Worm (Caenorhabditis elegans) whole organism, late embryonic: Measurements from ENCODE around the gene F47B10.9.

Source experiments
- C08G9.2 ChIP-seq: sonication (generic microtip); optimal IDR thresholded peaks from 2 replicates; lab custom pipeline; 2016; ENCODE audit warnings: mild to moderate bottlenecking, missing genetic modification characterization, moderate library complexity, missing compliant biosample characterization
- C38D4.7 ChIP-seq: fragments of 200-800 bp; sonication (Bioruptor generic); optimal IDR thresholded peaks from 2 replicates; lab custom pipeline; 2018; ENCODE audit warnings: mild to moderate bottlenecking, missing genetic modification characterization, moderate library complexity, missing compliant biosample characterization
- K02D7.2 ChIP-seq: sonication (generic microtip); optimal IDR thresholded peaks from 2 replicates; lab custom pipeline; 2017; ENCODE audit warnings: mild to moderate bottlenecking, missing genetic modification characterization, missing compliant biosample characterization
- K09A11.1 ChIP-seq: sonication (generic microtip); optimal IDR thresholded peaks from 2 replicates; lab custom pipeline; 2017; ENCODE audit warnings: antibody characterized with exemption, mild to moderate bottlenecking, missing genetic modification characterization, missing compliant biosample characterization; ENCODE audit not compliant: insufficient read depth
- T23F11.4 ChIP-seq: fragments of 200-800 bp; sonication (Bioruptor generic); optimal IDR thresholded peaks from 2 replicates; lab custom pipeline; 2018; ENCODE audit warnings: mild to moderate bottlenecking, missing genetic modification characterization, missing compliant biosample characterization
- Y22D7AL.16 ChIP-seq: sonication (generic microtip); optimal IDR thresholded peaks from 2 replicates; lab custom pipeline; 2016; ENCODE audit warnings: missing genetic modification characterization, missing compliant biosample characterization
- ahr-1 ChIP-seq: sonication (generic microtip); optimal IDR thresholded peaks from 2 replicates; lab custom pipeline; 2016; ENCODE audit warnings: missing genetic modification characterization, missing compliant biosample characterization
- ceh-18 ChIP-seq: sonication (generic microtip); optimal IDR thresholded peaks from 2 replicates; lab custom pipeline; 2016; ENCODE audit warnings: missing genetic modification characterization, missing compliant biosample characterization
- ceh-31 ChIP-seq: sonication (generic microtip); optimal IDR thresholded peaks from 2 replicates; lab custom pipeline; 2016; ENCODE audit warnings: missing genetic modification characterization, missing compliant biosample characterization
- ceh-34 ChIP-seq: sonication (generic microtip); optimal IDR thresholded peaks from 2 replicates; lab custom pipeline; 2016; ENCODE audit warnings: mild to moderate bottlenecking, missing genetic modification characterization, missing compliant biosample characterization
- ceh-6 ChIP-seq: fragments of 200-800 bp; sonication (Bioruptor generic); optimal IDR thresholded peaks from 2 replicates; lab custom pipeline; 2018; ENCODE audit warnings: mild to moderate bottlenecking, missing genetic modification characterization, missing compliant biosample characterization
- dmd-4 ChIP-seq: sonication (generic microtip); optimal IDR thresholded peaks from 2 replicates; lab custom pipeline; 2016; ENCODE audit warnings: borderline replicate concordance, missing genetic modification characterization, missing compliant biosample characterization
- dve-1 ChIP-seq: sonication (generic microtip); optimal IDR thresholded peaks from 2 replicates; lab custom pipeline; 2017; ENCODE audit warnings: antibody characterized with exemption, mild to moderate bottlenecking, missing genetic modification characterization, missing compliant biosample characterization
- elt-2 ChIP-seq: sonication (generic microtip); optimal IDR thresholded peaks from 2 replicates; lab custom pipeline; 2016; ENCODE audit warnings: missing genetic modification reagents, missing genetic modification characterization, missing compliant biosample characterization
- fax-1 ChIP-seq: sonication (generic microtip); optimal IDR thresholded peaks from 2 replicates; lab custom pipeline; 2016; ENCODE audit warnings: missing genotype, missing genetic modification characterization, missing compliant biosample characterization
- fkh-6 ChIP-seq: sonication (generic microtip); optimal IDR thresholded peaks from 2 replicates; lab custom pipeline; 2016; ENCODE audit warnings: missing genetic modification characterization, missing compliant biosample characterization
- gmeb-2 ChIP-seq: sonication (generic microtip); optimal IDR thresholded peaks from 2 replicates; lab custom pipeline; 2016; ENCODE audit warnings: missing genetic modification characterization, inconsistent platforms, missing compliant biosample characterization
- hlh-15 ChIP-seq: sonication (generic microtip); optimal IDR thresholded peaks from 2 replicates; lab custom pipeline; 2016; ENCODE audit warnings: missing genetic modification characterization, missing compliant biosample characterization
- mec-3 ChIP-seq: sonication (generic microtip); optimal IDR thresholded peaks from 2 replicates; lab custom pipeline; 2016; ENCODE audit warnings: borderline replicate concordance, missing genetic modification characterization, missing compliant biosample characterization
- nhr-11 ChIP-seq: fragments of 150-350 bp; optimal IDR thresholded peaks from 2 replicates; lab custom pipeline; 2014; ENCODE audit warnings: missing biosample characterization, missing genetic modification characterization
- nhr-232 ChIP-seq: sonication (generic microtip); optimal IDR thresholded peaks from 2 replicates; lab custom pipeline; 2016; ENCODE audit warnings: missing genetic modification characterization, missing compliant biosample characterization
- npax-4 ChIP-seq: sonication (generic microtip); optimal IDR thresholded peaks from 2 replicates; lab custom pipeline; 2016; ENCODE audit warnings: missing genetic modification characterization, missing compliant biosample characterization
- odd-2 ChIP-seq: sonication (generic microtip); optimal IDR thresholded peaks from 2 replicates; lab custom pipeline; 2017; ENCODE audit warnings: antibody characterized with exemption, mild to moderate bottlenecking, missing genetic modification characterization, missing compliant biosample characterization
- pha-4 ChIP-seq: fragments of 150-350 bp; optimal IDR thresholded peaks from 2 replicates; lab custom pipeline; 2018; ENCODE audit warnings: missing biosample characterization, missing genetic modification reagents, missing genetic modification characterization
- pqm-1 ChIP-seq: sonication (generic microtip); optimal IDR thresholded peaks from 2 replicates; lab custom pipeline; 2016; ENCODE audit warnings: missing genetic modification characterization, missing compliant biosample characterization
- sdc-2 ChIP-seq: sonication (generic microtip); optimal IDR thresholded peaks from 2 replicates; lab custom pipeline; 2016; ENCODE audit warnings: missing genotype, missing genetic modification characterization, missing compliant biosample characterization
- sox-2 ChIP-seq: fragments of 200-800 bp; sonication (Bioruptor generic); IDR thresholded peaks from 2 replicates; pipeline ENCODE4 v1.3.6; 2022; ENCODE audit warnings: missing genetic modification reagents, missing genetic modification characterization, missing compliant biosample characterization
- tbx-2 ChIP-seq: sonication (generic microtip); optimal IDR thresholded peaks from 2 replicates; lab custom pipeline; 2016; ENCODE audit warnings: missing genetic modification characterization, missing compliant biosample characterization
- tbx-7 ChIP-seq: sonication (generic microtip); optimal IDR thresholded peaks from 2 replicates; lab custom pipeline; 2016; ENCODE audit warnings: missing genotype, missing genetic modification characterization, missing compliant biosample characterization
- ttx-3 ChIP-seq: sonication (generic microtip); optimal IDR thresholded peaks from 2 replicates; lab custom pipeline; 2016; ENCODE audit warnings: missing genetic modification reagents, missing genetic modification characterization, missing compliant biosample characterization
- unc-55 ChIP-seq: sonication (generic microtip); optimal IDR thresholded peaks from 2 replicates; lab custom pipeline; 2017; ENCODE audit warnings: missing biosample characterization, missing genetic modification reagents, missing genetic modification characterization
- zip-5 ChIP-seq: sonication (generic microtip); optimal IDR thresholded peaks from 2 replicates; lab custom pipeline; 2016; ENCODE audit warnings: missing genetic modification characterization, missing compliant biosample characterization

F47B10.9 gene

ce11 chrX:10932087-10932486 is 18.2 kb upstream of the F47B10.9 start:
- TF ChIP-seq fax-1 (no peak), unc-55 (GFP tag; lab: Kevin White, UChicago) (peak; percentile 17)

- TF ChIP-seq pqm-1 (tag; lab: Kevin White, UChicago) (no peak), mec-3 (no peak)
These were observed 15.2 kb upstream of the F47B10.9 start, which contains the start of gene dgn-1 for ce11 chrX:10928948-10929563. Gene dgn-1, minus strand, starts transcription at chrX:10928998.

- TF ChIP-seq ttx-3 (tag; lab: Kevin White, UChicago) = no peak
- TF ChIP-seq sdc-2 (tag; lab: Kevin White, UChicago) = peak; percentile 14
- no peak for TF ChIP-seq ahr-1 (tag; lab: Kevin White, UChicago)
- peak; percentile 48 for TF ChIP-seq tbx-2 (tag; lab: Kevin White, UChicago)
- no peak for TF ChIP-seq dmd-4 (tag; lab: Kevin White, UChicago)
These were observed 13.3 kb upstream of the F47B10.9 start for ce11 chrX:10927136-10927535.

DNA sequence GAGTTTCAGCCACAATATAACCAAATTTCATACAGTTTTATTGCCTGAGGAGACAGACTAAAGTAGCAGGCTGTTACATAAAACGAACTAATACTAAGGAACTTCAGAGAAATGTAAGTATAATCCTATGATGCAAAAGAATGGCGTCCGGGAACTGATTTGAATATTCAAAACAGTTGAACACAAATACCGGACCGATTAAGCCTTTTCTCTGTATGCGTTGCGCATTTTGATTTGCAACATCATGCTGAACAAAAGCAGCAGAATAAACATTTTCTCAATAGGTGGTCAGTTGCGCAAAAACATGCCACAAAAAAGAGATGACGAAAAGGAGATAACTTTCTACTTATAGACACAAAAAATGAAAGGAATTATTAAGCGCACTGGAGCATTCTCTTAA is 10.2 kb upstream of the F47B10.9 start:
- TF ChIP-seq ttx-3 (tag; lab: Kevin White, UChicago) = no peak
- TF ChIP-seq gmeb-2 (tag; lab: Kevin White, UChicago) = no peak
- TF ChIP-seq npax-4 = no peak
- TF ChIP-seq nhr-232 (tag; lab: Kevin White, UChicago) = no peak
- no peak for TF ChIP-seq ceh-34 (tag; lab: Kevin White, UChicago)
- no peak for TF ChIP-seq mec-3
- TF ChIP-seq sox-2 (GFP tag; lab: Robert Waterston, UW) = no peak
- no peak for TF ChIP-seq T23F11.4
- TF ChIP-seq Y22D7AL.16 (tag; lab: Kevin White, UChicago) = no peak
- TF ChIP-seq unc-55 (GFP tag; lab: Kevin White, UChicago) = no peak
- TF ChIP-seq ahr-1 (tag; lab: Kevin White, UChicago) = no peak
- TF ChIP-seq fkh-6 (tag; lab: Kevin White, UChicago) = no peak
- no peak for TF ChIP-seq C38D4.7 (GFP tag; lab: Kevin White, UChicago)
- TF ChIP-seq ceh-31 (tag; lab: Kevin White, UChicago) = no peak
- no peak for TF ChIP-seq odd-2 (tag; lab: Kevin White, UChicago)
- TF ChIP-seq ceh-18 (tag; lab: Kevin White, UChicago) = no peak

ce11 chrX:10919613-10920012 is 5.7 kb upstream of the F47B10.9 start, which contains the start of gene nstp-9:
Gene nstp-9, minus strand, starts transcription at chrX:10919713.
- TF ChIP-seq gmeb-2 (tag; lab: Kevin White, UChicago) (no peak), K09A11.1 (tag; lab: Kevin White, UChicago) (no peak), tbx-7 (tag; lab: Kevin White, UChicago) (no peak), fax-1 (no peak), nhr-11 (tag; lab: Kevin White, UChicago) (no peak), pha-4 (tag; lab: Kevin White, UChicago) (no peak), zip-5 (tag; lab: Kevin White, UChicago) (no peak), K02D7.2 (tag; lab: Kevin White, UChicago) (no peak), tbx-2 (tag; lab: Kevin White, UChicago) (no peak), sdc-2 (tag; lab: Kevin White, UChicago) (no peak)

DNA sequence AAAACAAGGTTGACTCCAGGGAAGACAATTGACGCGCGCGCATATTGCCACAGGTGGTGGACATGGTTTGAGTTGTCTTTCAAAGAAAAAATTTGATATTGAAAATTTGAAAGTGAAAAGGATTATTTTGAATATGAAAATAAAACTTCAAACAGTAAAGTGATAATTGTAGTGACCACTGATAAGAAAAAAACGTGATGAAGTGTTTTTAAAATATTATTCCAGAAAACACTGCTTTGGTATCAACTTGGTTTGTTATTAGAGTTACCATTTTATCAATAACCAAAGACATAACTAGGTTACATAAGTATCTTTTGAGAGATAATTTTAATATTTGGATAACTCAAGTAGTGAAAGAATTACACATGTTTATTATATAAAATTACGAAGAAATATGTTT is 2.3 kb upstream of the F47B10.9 start:
- TF ChIP-seq odd-2 (tag; lab: Kevin White, UChicago) (no peak), ceh-34 (tag; lab: Kevin White, UChicago) (no peak), ceh-6 (GFP tag; lab: Kevin White, UChicago) (no peak), elt-2 (tag; lab: Kevin White, UChicago) (no peak), hlh-15 (tag; lab: Kevin White, UChicago) (no peak), npax-4 (no peak), Y22D7AL.16 (tag; lab: Kevin White, UChicago) (no peak), sox-2 (GFP tag; lab: Robert Waterston, UW) (no peak), dve-1 (tag; lab: Kevin White, UChicago) (no peak), C08G9.2 (tag; lab: Kevin White, UChicago) (no peak)
